Fruit fly (Drosophila melanogaster): ENCODE measurements around the gene CG13760.
A peak's percentile ranks its signal among the peaks of the same experiment; 100 is the strongest.

The CG13760 gene

DNA sequence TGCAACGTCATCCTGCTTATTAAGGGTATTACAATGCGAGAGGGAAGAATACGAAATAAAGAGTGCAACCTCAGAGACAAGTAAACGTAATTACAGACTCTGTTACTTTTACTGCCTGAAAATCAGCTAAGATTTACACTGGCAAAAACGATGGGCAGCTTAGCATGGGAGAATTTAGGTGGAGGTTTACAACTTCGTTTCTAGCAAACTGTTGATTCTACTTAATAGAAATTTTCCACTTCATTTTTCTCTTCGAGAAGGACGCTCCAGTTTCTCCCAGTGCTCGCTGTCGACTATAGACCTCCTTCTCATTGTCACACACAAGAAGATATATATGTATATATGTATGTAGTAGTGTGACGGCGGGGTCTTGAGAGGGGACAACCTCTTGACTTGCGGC lies 49.4 kb downstream of the CG13760 start (continued):
- peak; percentile 45 for TF ChIP-seq CG12769 (tag; optimal IDR thresholded peaks at IDR 0.05)
- peak; percentile 41 for TF ChIP-seq CG11504 (tag; optimal IDR thresholded peaks at IDR 0.05)
- TF ChIP-seq h (optimal IDR thresholded peaks at IDR 0.05): no peak
- no peak for TF ChIP-seq Stat92E (GFP tag; optimal IDR thresholded peaks at IDR 0.05)
- no peak for TF ChIP-seq CG12071 (GFP tag; optimal IDR thresholded peaks at IDR 0.05)
- TF ChIP-seq Bteb2 (GFP tag; optimal IDR thresholded peaks at IDR 0.05): no peak
- no peak for TF ChIP-seq CHES-1-like (GFP tag; optimal IDR thresholded peaks at IDR 0.05)
- peak; percentile 65; the same call in 2 of the 3 replicates for TF ChIP-seq zfh1 (GFP tag; IDR thresholded peaks at IDR 0.05)
- no peak for TF ChIP-seq CG31224 (GFP tag; IDR thresholded peaks at IDR 0.05)
- TF ChIP-seq CG1233 (GFP tag; optimal IDR thresholded peaks at IDR 0.05): no peak
- 0 out of 2 replicates have a peak, but pooled peaks have one; percentile 9 for TF ChIP-seq E2f2 (GFP tag; IDR thresholded peaks at IDR 0.05)
- TF ChIP-seq Gsc (GFP tag; IDR thresholded peaks at IDR 0.05): no peak
- TF ChIP-seq pum (GFP tag; optimal IDR thresholded peaks at IDR 0.05): no peak
- no peak for TF ChIP-seq CG4424 (GFP tag; optimal IDR thresholded peaks at IDR 0.05)
- TF ChIP-seq lmd (GFP tag; IDR thresholded peaks at IDR 0.05): peak; percentile 55
- no peak for TF ChIP-seq D19B (GFP tag; optimal IDR thresholded peaks at IDR 0.05)
- TF ChIP-seq CG31388 (GFP tag; optimal IDR thresholded peaks at IDR 0.05): no peak
- 0 out of 2 replicates have a peak, but pooled peaks have one; percentile 25 for TF ChIP-seq CG10959 (GFP tag; IDR thresholded peaks at IDR 0.05)
- no peak for TF ChIP-seq CG11723 (GFP tag; optimal IDR thresholded peaks at IDR 0.05)
- 0 out of 2 replicates have a peak, but pooled peaks have one; percentile 8 for TF ChIP-seq ara (GFP tag; IDR thresholded peaks at IDR 0.05)
- peak; percentile 52 for TF ChIP-seq Awh (GFP tag; IDR thresholded peaks at IDR 0.05)
- TF ChIP-seq CG18262 (tag; optimal IDR thresholded peaks at IDR 0.05): peak; percentile 50
- TF ChIP-seq bigmax (GFP tag; optimal IDR thresholded peaks at IDR 0.05): no peak
- peak; percentile 60 for TF ChIP-seq tgo (GFP tag; IDR thresholded peaks at IDR 0.05)
- peak; percentile 21; the same call in 1 of the 2 replicates for TF ChIP-seq E2f1 (GFP tag; IDR thresholded peaks at IDR 0.05)
- TF ChIP-seq crp (GFP tag; optimal IDR thresholded peaks at IDR 0.05): no peak
- TF ChIP-seq CG2199 (GFP tag; IDR thresholded peaks at IDR 0.05): no peak
- peak; percentile 64 for TF ChIP-seq gem (tag; optimal IDR thresholded peaks at IDR 0.05)
- no peak for TF ChIP-seq jing (GFP tag; optimal IDR thresholded peaks at IDR 0.05)
- peak; percentile 2 for TF ChIP-seq ab (GFP tag; optimal IDR thresholded peaks at IDR 0.05)
- no peak for TF ChIP-seq hkb (optimal IDR thresholded peaks at IDR 0.05)
- peak; percentile 51; the same call in 1 of the 2 replicates for TF ChIP-seq hkb (GFP tag; IDR thresholded peaks at IDR 0.05)
- TF ChIP-seq CG8944 (GFP tag; optimal IDR thresholded peaks at IDR 0.05): peak; percentile 39
- TF ChIP-seq CG17802 (tag; optimal IDR thresholded peaks at IDR 0.05): no peak
- TF ChIP-seq CG13775 (GFP tag; optimal IDR thresholded peaks at IDR 0.05): no peak
- no peak for TF ChIP-seq CG7357 (GFP tag; IDR thresholded peaks at IDR 0.05)
- TF ChIP-seq Atf3 (GFP tag; optimal IDR thresholded peaks at IDR 0.05): peak; percentile 5
- no peak for TF ChIP-seq ham (GFP tag; IDR thresholded peaks at IDR 0.05)
- TF ChIP-seq lov (optimal IDR thresholded peaks at IDR 0.05): no peak
- no peak for TF ChIP-seq lov (GFP tag; IDR thresholded peaks at IDR 0.05)
- TF ChIP-seq CG6765 (GFP tag; optimal IDR thresholded peaks at IDR 0.05): no peak
- TF ChIP-seq lab (GFP tag; optimal IDR thresholded peaks at IDR 0.05): no peak
- no peak for TF ChIP-seq HHEX (GFP tag; optimal IDR thresholded peaks at IDR 0.05)
- TF ChIP-seq Fer3 (tag; optimal IDR thresholded peaks at IDR 0.05): no peak
- TF ChIP-seq chinmo (GFP tag; IDR thresholded peaks at IDR 0.05; ENCODE audit: partially characterized antibody): no peak
- TF ChIP-seq Med (GFP tag): peak; percentile 91
- no peak for TF ChIP-seq CG18476 (GFP tag; optimal IDR thresholded peaks at IDR 0.05)
- TF ChIP-seq ems (GFP tag; optimal IDR thresholded peaks at IDR 0.05): peak; percentile 30
- no peak for TF ChIP-seq Fer1 (GFP tag; optimal IDR thresholded peaks at IDR 0.05)
- TF ChIP-seq hbn (GFP tag; IDR thresholded peaks at IDR 0.05; ENCODE audit: partially characterized antibody): no peak
- no peak for TF ChIP-seq CG10274 (GFP tag; optimal IDR thresholded peaks at IDR 0.05)
- TF ChIP-seq tx (GFP tag; optimal IDR thresholded peaks at IDR 0.05): peak; percentile 11

All from whole organism, embryonic.